Fruit fly (Drosophila melanogaster): ENCODE measurements around the gene ome.

DNA sequence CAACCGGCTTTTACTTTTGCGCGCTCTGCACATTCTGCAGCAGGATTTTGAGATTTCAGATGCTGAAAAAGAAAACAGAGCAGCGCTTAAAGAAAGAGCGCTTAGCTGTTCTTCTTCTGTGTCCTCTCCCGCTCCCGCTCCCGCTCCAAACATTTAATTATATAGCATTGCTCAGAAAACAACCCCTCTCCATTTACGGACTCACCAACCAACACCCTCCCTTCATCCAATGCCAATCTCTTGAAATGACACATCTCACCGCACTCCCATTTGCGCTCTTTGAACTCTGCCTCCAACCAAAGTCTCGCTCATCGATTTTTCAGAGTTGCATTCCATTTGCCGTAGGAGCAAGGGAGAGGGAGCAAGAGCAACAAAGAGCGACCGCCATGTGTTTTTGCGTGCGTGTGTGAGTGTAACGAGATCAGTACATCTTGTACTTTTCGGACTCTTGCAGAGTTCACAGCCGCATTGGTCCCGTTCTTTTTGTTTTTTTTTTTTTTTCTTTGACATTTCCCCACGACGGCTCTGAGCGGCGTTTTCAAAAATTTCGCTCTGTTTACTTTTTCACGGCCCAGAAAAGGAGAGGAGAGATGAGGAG, 82.5 kb downstream of the ome start:
- no peak for TF ChIP-seq tai (GFP tag; optimal IDR thresholded peaks at IDR 0.05)
- TF ChIP-seq Dfd (GFP tag; optimal IDR thresholded peaks at IDR 0.05): no peak
- TF ChIP-seq pan (optimal IDR thresholded peaks at IDR 0.05): no peak
- no peak for TF ChIP-seq CG9705 (GFP tag; optimal IDR thresholded peaks at IDR 0.05)
- peak; percentile 39 to 83 for TF ChIP-seq dl (GFP tag; optimal IDR thresholded peaks at IDR 0.05; ENCODE audit: insufficient read depth in 1 of 2, partially characterized antibody in 2 of 2)
- peak; percentile 64 for TF ChIP-seq Jra (GFP tag; optimal IDR thresholded peaks at IDR 0.05)
- no peak for TF ChIP-seq Myc (optimal IDR thresholded peaks at IDR 0.05)
- peak; percentile 52 for TF ChIP-seq jim (GFP tag; optimal IDR thresholded peaks at IDR 0.05)
- peak; percentile 36 for TF ChIP-seq brk (GFP tag; optimal IDR thresholded peaks at IDR 0.05)
- TF ChIP-seq psq (GFP tag; optimal IDR thresholded peaks at IDR 0.05): no peak
- no peak for TF ChIP-seq Mio (GFP tag; optimal IDR thresholded peaks at IDR 0.05)
- no peak for TF ChIP-seq N (GFP tag; optimal IDR thresholded peaks at IDR 0.05)
- no peak for TF ChIP-seq usp (GFP tag; optimal IDR thresholded peaks at IDR 0.05)

Data from whole organism, wandering third instar larva.